Fruit fly (Drosophila melanogaster) whole organism, adult: ENCODE results near the gene Apl.

Experiments used
- CG11617 ChIP-seq: fragments of 200-800 bp; sonication (Bioruptor generic); optimal IDR thresholded peaks from 2 replicates; lab custom pipeline; 2017; ENCODE audit warnings: mild to moderate bottlenecking, missing biosample characterization, missing genetic modification reagents, missing genetic modification characterization
- CG12768 ChIP-seq: fragments of 200-800 bp; sonication (Bioruptor generic); optimal IDR thresholded peaks from 2 replicates; lab custom pipeline; 2017; ENCODE audit warnings: missing biosample characterization, missing genetic modification characterization, mild to moderate bottlenecking, moderate library complexity, missing genetic modification reagents
- CG14711 ChIP-seq: fragments of 200-800 bp; sonication (Bioruptor generic); optimal IDR thresholded peaks from 2 replicates; lab custom pipeline; 2018; ENCODE audit warnings: missing biosample characterization, mild to moderate bottlenecking, missing genetic modification characterization, moderate library complexity
- CG1620 ChIP-seq: fragments of 200-800 bp; sonication (Bioruptor generic); optimal IDR thresholded peaks from 2 replicates; lab custom pipeline; 2016; ENCODE audit warnings: missing biosample characterization, missing genetic modification characterization
- CG33017 ChIP-seq: fragments of 200-800 bp; sonication (Bioruptor generic); optimal IDR thresholded peaks from 2 replicates; lab custom pipeline; 2018; ENCODE audit warnings: missing biosample characterization, mild to moderate bottlenecking, missing genetic modification characterization, moderate library complexity
- CG5204 ChIP-seq: fragments of 200-800 bp; sonication (Bioruptor generic); optimal IDR thresholded peaks from 2 replicates; lab custom pipeline; 2016; ENCODE audit warnings: missing biosample characterization, missing genetic modification characterization
- CG7045 ChIP-seq: fragments of 200-800 bp; sonication (Bioruptor generic); optimal IDR thresholded peaks from 2 replicates; lab custom pipeline; 2017; ENCODE audit warnings: missing biosample characterization, mild to moderate bottlenecking, missing genetic modification characterization
- CG7101 ChIP-seq: fragments of 200-800 bp; sonication (Bioruptor generic); optimal IDR thresholded peaks from 2 replicates; lab custom pipeline; 2018; ENCODE audit warnings: missing biosample characterization, mild to moderate bottlenecking, missing genetic modification characterization, moderate library complexity
- Clk ChIP-seq: fragments of 200-800 bp; sonication (Bioruptor generic); optimal IDR thresholded peaks from 2 replicates; lab custom pipeline; 2017; ENCODE audit warnings: missing biosample characterization, missing genetic modification characterization
- Crg-1 ChIP-seq: fragments of 200-800 bp; sonication (Bioruptor generic); optimal IDR thresholded peaks from 2 replicates; lab custom pipeline; 2016; ENCODE audit warnings: missing biosample characterization, missing genetic modification characterization
- Hr96 ChIP-seq: fragments of 200-800 bp; sonication (Bioruptor generic); optimal IDR thresholded peaks from 2 replicates; lab custom pipeline; 2016; ENCODE audit warnings: missing biosample characterization, missing genetic modification characterization
- Mnt ChIP-seq: fragments of 200-800 bp; sonication (Bioruptor generic); optimal IDR thresholded peaks from 2 replicates; lab custom pipeline; 2016; ENCODE audit warnings: missing biosample characterization, mild to moderate bottlenecking, missing genetic modification characterization
- bab1 ChIP-seq: fragments of 200-800 bp; sonication (Bioruptor generic); optimal IDR thresholded peaks from 3 replicates; lab custom pipeline; 2019; ENCODE audit warnings: missing biosample characterization, mild to moderate bottlenecking, missing genetic modification characterization, moderate library complexity
- cic ChIP-seq: fragments of 200-800 bp; sonication (Bioruptor generic); optimal IDR thresholded peaks from 2 replicates; lab custom pipeline; 2017; ENCODE audit warnings: missing biosample characterization, mild to moderate bottlenecking, missing genetic modification characterization, moderate library complexity
- cnc ChIP-seq, 2 experiments: fragments of >200 bp; optimal IDR thresholded peaks; 2 replicates each; lab custom pipeline; 2017
- kay ChIP-seq: fragments of 200-800 bp; sonication (Bioruptor generic); peaks from one replicate; lab custom pipeline; 2016; ENCODE audit warnings: missing biosample characterization, missing genetic modification characterization, borderline replicate concordance
- ovo ChIP-seq: fragments of 200-800 bp; sonication (Bioruptor generic); optimal IDR thresholded peaks from 2 replicates; lab custom pipeline; 2016; ENCODE audit warnings: missing biosample characterization, missing genetic modification characterization
- pad ChIP-seq: fragments of 200-800 bp; sonication (Bioruptor generic); optimal IDR thresholded peaks from 3 replicates; lab custom pipeline; 2017; ENCODE audit warnings: missing biosample characterization, missing genetic modification characterization, mild to moderate bottlenecking, moderate library complexity, missing genetic modification reagents
- tj ChIP-seq: fragments of 200-800 bp; sonication (Bioruptor generic); optimal IDR thresholded peaks from 3 replicates; lab custom pipeline; 2017; ENCODE audit warnings: missing biosample characterization, mild to moderate bottlenecking, missing genetic modification characterization, moderate library complexity
- toe ChIP-seq: fragments of 200-800 bp; sonication (Bioruptor generic); optimal IDR thresholded peaks from 2 replicates; lab custom pipeline; 2016; ENCODE audit warnings: missing biosample characterization, missing genetic modification characterization

The Apl gene

dm6 chr3L:16594922-16595518 is at the start of gene Apl, which contains the start of gene spd-2:
Gene Apl, plus strand, starts transcription at chr3L:16595181.
Gene spd-2, minus strand, starts transcription at chr3L:16595014.
- TF ChIP-seq cnc (optimal IDR thresholded peaks at IDR 0.05; lab: Kevin White, UChicago) (no peak), CG33017 (tag; lab: Kevin White, UChicago) (no peak), Clk (GFP tag; lab: Kevin White, UChicago) (no peak), Mnt (GFP tag; lab: Kevin White, UChicago) (no peak), bab1 (GFP tag; lab: Kevin White, UChicago) (no peak), CG14711 (tag; lab: Kevin White, UChicago) (no peak), cic (GFP tag; lab: Kevin White, UChicago) (no peak), CG12768 (GFP tag; lab: Kevin White, UChicago) (no peak), CG5204 (GFP tag; lab: Kevin White, UChicago) (no peak), CG1620 (GFP tag; lab: Kevin White, UChicago) (no peak), Hr96 (GFP tag; lab: Kevin White, UChicago) (no peak), Crg-1 (no peak), CG11617 (GFP tag; lab: Kevin White, UChicago) (no peak), tj (no peak), CG7101 (no peak), kay (GFP tag; lab: Kevin White, UChicago) (no peak), toe (no peak)

dm6 chr3L:16545511-16545910 is 49.5 kb upstream of the Apl start, which contains the start of gene CG13033:
Gene CG13033, minus strand, starts transcription at chr3L:16545628.
- TF ChIP-seq Hr96 (GFP tag; lab: Kevin White, UChicago) (no peak), ovo (GFP tag; lab: Kevin White, UChicago) (no peak), cnc (optimal IDR thresholded peaks at IDR 0.05; lab: Kevin White, UChicago) (no peak), kay (GFP tag; lab: Kevin White, UChicago) (no peak), tj (no peak), bab1 (GFP tag; lab: Kevin White, UChicago) (no peak), CG14711 (tag; lab: Kevin White, UChicago) (no peak), CG33017 (tag; lab: Kevin White, UChicago) (no peak), Mnt (GFP tag; lab: Kevin White, UChicago) (no peak), pad (GFP tag; lab: Kevin White, UChicago) (no peak)

- TF ChIP-seq CG7045 (GFP tag; lab: Kevin White, UChicago) (no peak), pad (GFP tag; lab: Kevin White, UChicago) (no peak), toe (no peak), CG33017 (tag; lab: Kevin White, UChicago) (no peak), CG7101 (no peak), Clk (GFP tag; lab: Kevin White, UChicago) (no peak), Mnt (GFP tag; lab: Kevin White, UChicago) (no peak), Hr96 (GFP tag; lab: Kevin White, UChicago) (no peak), CG12768 (GFP tag; lab: Kevin White, UChicago) (no peak)
These were observed 48.8 kb upstream of the Apl start for dm6 chr3L:16546159-16546558.

- TF ChIP-seq CG7045 (GFP tag; lab: Kevin White, UChicago) (no peak), tj (no peak), Clk (GFP tag; lab: Kevin White, UChicago) (no peak), kay (GFP tag; lab: Kevin White, UChicago) (no peak), CG11617 (GFP tag; lab: Kevin White, UChicago) (no peak)
These were observed 38.5 kb upstream of the Apl start, which contains the start of gene CG4229 for dm6 chr3L:16556523-16556922. Gene CG4229, plus strand, starts transcription at chr3L:16556823.

dm6 chr3L:16563361-16563760 is 31.6 kb upstream of the Apl start:
- TF ChIP-seq CG1620 (GFP tag; lab: Kevin White, UChicago): no peak
- no peak for TF ChIP-seq kay (GFP tag; lab: Kevin White, UChicago)
- TF ChIP-seq Mnt (GFP tag; lab: Kevin White, UChicago): no peak
- TF ChIP-seq CG12768 (GFP tag; lab: Kevin White, UChicago): no peak
- TF ChIP-seq Crg-1: no peak
- TF ChIP-seq CG7045 (GFP tag; lab: Kevin White, UChicago): no peak
- no peak for TF ChIP-seq CG33017 (tag; lab: Kevin White, UChicago)
- TF ChIP-seq ovo (GFP tag; lab: Kevin White, UChicago): no peak
- no peak for TF ChIP-seq CG11617 (GFP tag; lab: Kevin White, UChicago)
- no peak for TF ChIP-seq bab1 (GFP tag; lab: Kevin White, UChicago)
- no peak for TF ChIP-seq CG5204 (GFP tag; lab: Kevin White, UChicago)
- no peak for TF ChIP-seq pad (GFP tag; lab: Kevin White, UChicago)

- TF ChIP-seq kay (GFP tag; lab: Kevin White, UChicago): no peak
- no peak for TF ChIP-seq CG14711 (tag; lab: Kevin White, UChicago)
- TF ChIP-seq toe: no peak
- TF ChIP-seq CG1620 (GFP tag; lab: Kevin White, UChicago): no peak
- TF ChIP-seq cic (GFP tag; lab: Kevin White, UChicago): no peak
- TF ChIP-seq tj: no peak
- TF ChIP-seq CG7101: no peak
- TF ChIP-seq CG11617 (GFP tag; lab: Kevin White, UChicago): no peak
These were observed 28.9 kb upstream of the Apl start for dm6 chr3L:16566093-16566492.
